Worm (Caenorhabditis elegans) whole organism, midembryonic: ENCODE measurements around the gene set-1.
A peak's percentile ranks its signal among the peaks of the same experiment; 100 is the strongest.

Source experiments
- flt-1 ChIP-seq: fragments of 200-800 bp; sonication (Bioruptor generic); IDR thresholded peaks from 2 replicates; pipeline ENCODE4 v1.3.6; 2022; ENCODE audit warnings: missing genetic modification characterization, missing compliant biosample characterization
- med-1 ChIP-seq: sonication (generic microtip); optimal IDR thresholded peaks from 2 replicates; lab custom pipeline; 2017; ENCODE audit warnings: missing genetic modification characterization, mild to moderate bottlenecking, missing compliant biosample characterization, antibody characterized with exemption, missing genetic modification reagents; ENCODE audit not compliant: insufficient read depth
- ref-1 ChIP-seq: fragments of 200-800 bp; sonication (Bioruptor generic); conservative IDR thresholded peaks from 2 replicates; pipeline ENCODE4 v1.3.6; 2022; ENCODE audit warnings: missing genetic modification reagents, missing genetic modification characterization, missing compliant biosample characterization
- ztf-23 ChIP-seq: fragments of 200-800 bp; sonication (Bioruptor generic); IDR thresholded peaks from 2 replicates; pipeline ENCODE4 v1.3.6; 2022; ENCODE audit warnings: missing genetic modification reagents, missing genetic modification characterization, missing compliant biosample characterization

- TF ChIP-seq ref-1 (GFP tag; lab: Robert Waterston, UW), result no peak
- no peak for TF ChIP-seq flt-1 (GFP tag; lab: Robert Waterston, UW)
- TF ChIP-seq med-1 (GFP tag; lab: Kevin White, UChicago), result no peak
- TF ChIP-seq ztf-23 (GFP tag; lab: Robert Waterston, UW), result 0 out of 2 replicates have a peak, but pooled peaks have one; percentile 6
Measured at ce11 chrIII:6464113-6464571, 12.0 kb upstream of the set-1 start.
